Worm (Caenorhabditis elegans): ENCODE data around the gene heri-1.

Gene heri-1

ce11 chrII:6061495-6061894, 51.5 kb downstream of the heri-1 start:
- TF ChIP-seq pha-2 (tag; optimal IDR thresholded peaks at IDR 0.05) (no peak), elt-2 (tag; optimal IDR thresholded peaks at IDR 0.05) (peak; percentile 52), ttx-3 (tag; optimal IDR thresholded peaks at IDR 0.05) (no peak), C08G9.2 (tag; optimal IDR thresholded peaks at IDR 0.05) (peak; percentile 94), unc-42 (tag; optimal IDR thresholded peaks at IDR 0.05) (peak; percentile 70), tbx-7 (tag; optimal IDR thresholded peaks at IDR 0.05) (peak; percentile 95), pat-9 (tag; optimal IDR thresholded peaks at IDR 0.05) (no peak), ets-4 (tag; optimal IDR thresholded peaks at IDR 0.05) (peak; percentile 95), tbx-2 (tag; optimal IDR thresholded peaks at IDR 0.05) (peak; percentile 89), hlh-15 (tag; optimal IDR thresholded peaks at IDR 0.05) (no peak), T23F11.4 (GFP tag; optimal IDR thresholded peaks at IDR 0.05) (no peak), lim-6 (tag; optimal IDR thresholded peaks at IDR 0.05) (peak; percentile 38), madf-2 (tag; optimal IDR thresholded peaks at IDR 0.05) (no peak), hlh-30 (tag; optimal IDR thresholded peaks at IDR 0.05; ENCODE audit: insufficient read depth) (no peak), pqm-1 (tag; optimal IDR thresholded peaks at IDR 0.05) (peak; percentile 32), ceh-18 (tag; optimal IDR thresholded peaks at IDR 0.05) (peak; percentile 10), ceh-31 (tag; optimal IDR thresholded peaks at IDR 0.05) (peak; percentile 92), ceh-6 (GFP tag; optimal IDR thresholded peaks at IDR 0.05) (no peak), ceh-14 (tag; optimal IDR thresholded peaks at IDR 0.05) (peak; percentile 60), ceh-30 (tag; optimal IDR thresholded peaks at IDR 0.05) (no peak), fkh-6 (tag; optimal IDR thresholded peaks at IDR 0.05) (peak; percentile 22), ceh-2 (tag; optimal IDR thresholded peaks at IDR 0.05) (peak; percentile 90), K09A11.1 (tag; optimal IDR thresholded peaks at IDR 0.05; ENCODE audit: insufficient read depth) (no peak), fax-1 (tag; optimal IDR thresholded peaks at IDR 0.05) (peak; percentile 63), F13H6.1 (tag; optimal IDR thresholded peaks at IDR 0.05) (peak; percentile 24), pag-3 (tag; optimal IDR thresholded peaks at IDR 0.05; ENCODE audit: borderline replicate concordance) (no peak), mec-3 (tag; optimal IDR thresholded peaks at IDR 0.05; ENCODE audit: borderline replicate concordance) (peak; percentile 73), ahr-1 (tag; optimal IDR thresholded peaks at IDR 0.05) (peak; percentile 30), zip-5 (tag; optimal IDR thresholded peaks at IDR 0.05) (peak; percentile 78), eyg-1 (tag; optimal IDR thresholded peaks at IDR 0.05) (peak; percentile 6), rnt-1 (tag; optimal IDR thresholded peaks at IDR 0.05) (peak; percentile 56), npax-4 (tag; optimal IDR thresholded peaks at IDR 0.05) (no peak), lin-11 (tag; optimal IDR thresholded peaks at IDR 0.05) (no peak), ceh-24 (tag; optimal IDR thresholded peaks at IDR 0.05) (no peak), ceh-34 (tag; optimal IDR thresholded peaks at IDR 0.05) (peak; percentile 43), C38D4.7 (GFP tag; optimal IDR thresholded peaks at IDR 0.05) (no peak), odd-2 (tag; optimal IDR thresholded peaks at IDR 0.05) (no peak), sox-4 (tag; optimal IDR thresholded peaks at IDR 0.05) (no peak), ref-2 (tag; optimal IDR thresholded peaks at IDR 0.05) (peak; percentile 72), ama-1 (optimal IDR thresholded peaks at IDR 0.05) (no peak), hlh-13 (GFP tag; optimal IDR thresholded peaks at IDR 0.05) (no peak), unc-3 (GFP tag; conservative IDR thresholded peaks at IDR 0.05) (no peak), unc-3 (tag; optimal IDR thresholded peaks at IDR 0.05) (no peak), sdc-2 (tag; optimal IDR thresholded peaks at IDR 0.05) (peak; percentile 23), hlh-8 (tag; optimal IDR thresholded peaks at IDR 0.05) (peak; percentile 93)
